Worm (Caenorhabditis elegans) whole organism, L3 larva: ENCODE results near the gene rpl-37.
A peak's percentile ranks its signal among the peaks of the same experiment; 100 is the strongest.

ENCODE experiments used
- R02D3.7 ChIP-seq: fragments of 150-350 bp; optimal IDR thresholded peaks from 2 replicates; lab custom pipeline; 2014; ENCODE audit warnings: missing biosample characterization, missing genetic modification characterization
- aly-2 ChIP-seq: fragments of 150-350 bp; optimal IDR thresholded peaks from 2 replicates; lab custom pipeline; 2014; ENCODE audit warnings: missing biosample characterization, missing genetic modification characterization
- ama-1 ChIP-seq: fragments of 150-350 bp; optimal IDR thresholded peaks from 2 replicates; lab custom pipeline; 2018
- ceh-16 ChIP-seq: sonication (generic microtip); optimal IDR thresholded peaks from 2 replicates; lab custom pipeline; 2017; ENCODE audit warnings: missing biosample characterization, missing genetic modification characterization
- ceh-28 ChIP-seq: fragments of 150-350 bp; optimal IDR thresholded peaks from 2 replicates; lab custom pipeline; 2014; ENCODE audit warnings: missing biosample characterization, missing genetic modification reagents, missing genetic modification characterization
- ceh-82 ChIP-seq: fragments of 150-350 bp; optimal IDR thresholded peaks from 2 replicates; lab custom pipeline; 2014; ENCODE audit warnings: missing biosample characterization, missing genetic modification characterization
- ceh-9 ChIP-seq: sonication (generic microtip); optimal IDR thresholded peaks from 2 replicates; lab custom pipeline; 2018; ENCODE audit warnings: missing biosample characterization, missing genetic modification characterization
- daf-12 ChIP-seq: fragments of 150-350 bp; optimal IDR thresholded peaks from 2 replicates; lab custom pipeline; 2014; ENCODE audit warnings: missing biosample characterization, missing genetic modification reagents, missing genetic modification characterization
- egl-5 ChIP-seq: fragments of 150-350 bp; optimal IDR thresholded peaks from 2 replicates; lab custom pipeline; 2017; ENCODE audit warnings: missing biosample characterization, missing genetic modification reagents, missing genetic modification characterization, inconsistent platforms
- elt-2 ChIP-seq: sonication (generic microtip); optimal IDR thresholded peaks from 2 replicates; lab custom pipeline; 2016; ENCODE audit warnings: missing genetic modification reagents, mild to moderate bottlenecking, missing genetic modification characterization, missing compliant biosample characterization
- elt-3 ChIP-seq, 3 experiments: fragments of 150-350 bp in 1 of 3; sonication (generic microtip) in 2 of 3; optimal IDR thresholded peaks; 2 replicates in 2 of 3; 4 replicates in 1 of 3; lab custom pipeline; 2014 to 2017; ENCODE audit warnings: missing biosample characterization in 3 of 3, missing genetic modification characterization in 3 of 3
- eor-1 ChIP-seq, 2 experiments: fragments of 150-350 bp; optimal IDR thresholded peaks; 2 replicates each; lab custom pipeline; 2014 to 2018; ENCODE audit warnings: missing biosample characterization in 2 of 2, missing genetic modification characterization in 2 of 2
- fkh-10 ChIP-seq: sonication (generic microtip); optimal IDR thresholded peaks from 2 replicates; lab custom pipeline; 2017; ENCODE audit warnings: missing biosample characterization, missing genetic modification reagents, missing genetic modification characterization
- fkh-2 ChIP-seq: fragments of 150-350 bp; optimal IDR thresholded peaks from 2 replicates; lab custom pipeline; 2014; ENCODE audit warnings: missing biosample characterization, missing genetic modification reagents, missing genetic modification characterization
- hmg-11 ChIP-seq: sonication (generic microtip); optimal IDR thresholded peaks from 2 replicates; lab custom pipeline; 2016; ENCODE audit warnings: missing genetic modification characterization, missing compliant biosample characterization
- lin-15B ChIP-seq: fragments of 150-350 bp; optimal IDR thresholded peaks from 2 replicates; lab custom pipeline; 2014; ENCODE audit warnings: missing biosample characterization, missing genetic modification characterization
- lin-39 ChIP-seq: fragments of 150-350 bp; optimal IDR thresholded peaks from 2 replicates; lab custom pipeline; 2018; ENCODE audit warnings: missing biosample characterization, missing genetic modification reagents, missing genetic modification characterization
- mdl-1 ChIP-seq: fragments of 150-350 bp; optimal IDR thresholded peaks from 2 replicates; lab custom pipeline; 2014; ENCODE audit warnings: missing biosample characterization, missing genetic modification characterization
- mml-1 ChIP-seq: fragments of 150-350 bp; sonication (generic microtip); optimal IDR thresholded peaks from 3 replicates; lab custom pipeline; 2014; ENCODE audit warnings: missing biosample characterization, missing genetic modification characterization
- nfya-1 ChIP-seq: sonication (generic microtip); optimal IDR thresholded peaks from 2 replicates; lab custom pipeline; 2017; ENCODE audit warnings: missing genetic modification characterization, mild to moderate bottlenecking, missing compliant biosample characterization, antibody characterized with exemption, moderate library complexity; ENCODE audit not compliant: insufficient read depth
- nhr-11 ChIP-seq: fragments of 150-350 bp; optimal IDR thresholded peaks from 2 replicates; lab custom pipeline; 2014; ENCODE audit warnings: missing biosample characterization, missing genetic modification characterization
- nhr-12 ChIP-seq: fragments of 150-350 bp; optimal IDR thresholded peaks from 2 replicates; lab custom pipeline; 2014; ENCODE audit warnings: missing biosample characterization, missing genetic modification characterization
- nhr-237 ChIP-seq: fragments of 150-350 bp; optimal IDR thresholded peaks from 2 replicates; lab custom pipeline; 2014; ENCODE audit warnings: missing biosample characterization, missing genetic modification characterization
- nhr-25 ChIP-seq: sonication (generic microtip); optimal IDR thresholded peaks from 2 replicates; lab custom pipeline; 2017; ENCODE audit warnings: missing biosample characterization, missing genetic modification characterization
- nhr-28 ChIP-seq: fragments of 150-350 bp; optimal IDR thresholded peaks from 2 replicates; lab custom pipeline; 2014; ENCODE audit warnings: missing biosample characterization, missing genetic modification characterization
- nhr-67 ChIP-seq: fragments of 150-350 bp; optimal IDR thresholded peaks from 2 replicates; lab custom pipeline; 2014; ENCODE audit warnings: missing biosample characterization, missing genetic modification characterization
- nhr-76 ChIP-seq: fragments of 150-350 bp; sonication (generic microtip); optimal IDR thresholded peaks from 5 replicates; lab custom pipeline; 2014; ENCODE audit warnings: missing biosample characterization, missing genetic modification characterization
- nhr-77 ChIP-seq: fragments of 150-350 bp; optimal IDR thresholded peaks from 2 replicates; lab custom pipeline; 2014; ENCODE audit warnings: missing biosample characterization, missing genetic modification characterization
- pqm-1 ChIP-seq: fragments of 150-350 bp; optimal IDR thresholded peaks from 2 replicates; lab custom pipeline; 2017; ENCODE audit warnings: missing biosample characterization, missing genetic modification characterization, inconsistent platforms
- sea-2 ChIP-seq: fragments of 150-350 bp; sonication (generic microtip); optimal IDR thresholded peaks from 4 replicates; lab custom pipeline; 2014; ENCODE audit warnings: missing biosample characterization, missing genetic modification reagents, missing genetic modification characterization
- skn-1 ChIP-seq: fragments of 150-350 bp; optimal IDR thresholded peaks from 2 replicates; lab custom pipeline; 2014; ENCODE audit warnings: missing biosample characterization, missing genetic modification characterization
- tbx-2 ChIP-seq: sonication (generic microtip); optimal IDR thresholded peaks from 2 replicates; lab custom pipeline; 2016; ENCODE audit warnings: mild to moderate bottlenecking, missing genetic modification characterization, missing compliant biosample characterization
- unc-39 ChIP-seq: sonication (generic microtip); optimal IDR thresholded peaks from 4 replicates; lab custom pipeline; 2017; ENCODE audit warnings: missing biosample characterization, missing genetic modification characterization
- unc-62 ChIP-seq: fragments of 150-350 bp; sonication (generic microtip); optimal IDR thresholded peaks from 4 replicates; lab custom pipeline; 2014; ENCODE audit warnings: missing biosample characterization, missing genetic modification reagents, missing genetic modification characterization
- zag-1 ChIP-seq: fragments of 150-350 bp; optimal IDR thresholded peaks from 2 replicates; lab custom pipeline; 2014; ENCODE audit warnings: missing biosample characterization, missing genetic modification characterization
- ztf-4 ChIP-seq: fragments of 150-350 bp; optimal IDR thresholded peaks from 2 replicates; lab custom pipeline; 2014; ENCODE audit warnings: missing biosample characterization, missing genetic modification characterization

Gene rpl-37

DNA sequence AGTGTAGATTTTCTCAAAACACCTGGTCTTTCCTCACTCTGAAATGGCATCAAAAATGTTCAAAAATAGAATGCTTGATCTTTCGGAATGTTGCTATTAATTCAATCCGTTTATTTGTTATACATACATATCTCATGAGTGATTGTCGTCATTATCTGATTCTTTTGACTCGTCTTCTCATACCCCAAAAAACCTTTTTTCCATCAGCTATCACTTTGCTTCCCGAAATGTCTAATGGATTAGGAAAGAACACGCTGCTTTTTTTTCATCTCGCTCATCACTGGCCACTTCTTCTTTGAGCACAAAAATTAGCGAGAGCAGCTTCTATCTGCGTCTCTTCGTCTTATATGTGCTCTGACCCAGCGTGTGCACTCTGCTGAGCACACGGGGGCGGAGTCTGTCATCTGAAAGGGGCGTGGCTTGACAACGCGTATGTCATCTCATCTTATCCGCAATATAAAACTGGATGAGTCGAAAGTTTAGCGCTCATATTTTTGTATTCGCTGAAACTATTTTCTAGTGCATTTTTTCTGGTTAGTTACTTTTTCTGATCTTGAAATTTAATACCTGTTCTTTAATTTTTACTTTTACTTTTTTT, 36.4 kb downstream of the rpl-37 start:
- TF ChIP-seq ztf-4 (tag; lab: Kevin White, UChicago) (no peak), nfya-1 (peak; percentile 7)

DNA sequence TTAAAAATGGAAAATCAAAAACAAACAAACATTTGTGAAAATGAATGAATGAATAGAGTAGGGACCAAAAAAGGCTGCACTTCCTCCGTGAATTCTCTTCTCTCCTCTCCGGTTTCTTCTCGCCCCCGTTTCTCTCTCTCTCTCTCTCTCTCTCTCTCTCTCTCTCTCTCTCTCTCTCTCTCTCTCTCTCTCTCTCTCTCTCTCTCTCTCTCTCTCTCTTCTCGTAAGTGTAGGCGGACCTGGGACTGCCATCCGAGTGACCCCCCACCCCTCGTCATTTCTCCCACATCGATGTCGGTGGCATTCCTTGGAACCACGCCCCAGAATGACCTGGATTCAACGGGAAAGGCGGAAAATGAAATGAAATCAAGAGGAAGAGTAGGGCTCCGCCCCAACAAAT, 38.3 kb downstream of the rpl-37 start:
- TF ChIP-seq nfya-1 (peak; percentile 0), ceh-9 (tag; lab: Kevin White, UChicago) (no peak)
- TF ChIP-seq, all 47 proteins: peak for 1

DNA sequence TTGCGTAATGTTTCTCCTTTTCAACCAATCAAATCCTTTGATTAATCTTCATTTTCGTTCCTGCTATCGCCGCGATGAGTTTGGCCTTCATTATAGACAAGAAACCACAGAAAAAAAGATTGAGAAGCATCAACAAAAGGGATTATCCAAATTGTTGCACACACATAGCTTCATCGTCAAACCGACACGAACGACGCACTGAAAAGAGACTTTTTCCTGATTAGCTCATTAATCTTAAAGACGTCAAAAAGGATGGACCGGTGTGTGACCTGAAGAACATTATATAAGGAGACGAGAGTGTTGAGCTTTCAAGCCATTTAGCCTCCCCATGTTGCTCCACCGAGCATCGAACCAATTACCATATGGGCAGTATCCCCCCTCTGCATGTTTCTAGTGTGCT, 41.3 kb downstream of the rpl-37 start:
- TF ChIP-seq fkh-2 (no peak), nhr-237 (no peak), aly-2 (tag; lab: Kevin White, UChicago) (no peak), mdl-1 (no peak), hmg-11 (tag; lab: Kevin White, UChicago) (no peak), tbx-2 (tag; lab: Kevin White, UChicago) (no peak), nhr-11 (tag; lab: Kevin White, UChicago) (no peak), mml-1 (no peak), ceh-9 (tag; lab: Kevin White, UChicago) (no peak), sea-2 (GFP tag; lab: Kevin White, UChicago) (no peak), daf-12 (tag; lab: Kevin White, UChicago) (no peak), ceh-82 (tag; lab: Kevin White, UChicago) (no peak), ztf-4 (tag; lab: Kevin White, UChicago) (no peak), ama-1 (lab: Kevin White, UChicago) (no peak), R02D3.7 (tag; lab: Kevin White, UChicago) (no peak)

DNA sequence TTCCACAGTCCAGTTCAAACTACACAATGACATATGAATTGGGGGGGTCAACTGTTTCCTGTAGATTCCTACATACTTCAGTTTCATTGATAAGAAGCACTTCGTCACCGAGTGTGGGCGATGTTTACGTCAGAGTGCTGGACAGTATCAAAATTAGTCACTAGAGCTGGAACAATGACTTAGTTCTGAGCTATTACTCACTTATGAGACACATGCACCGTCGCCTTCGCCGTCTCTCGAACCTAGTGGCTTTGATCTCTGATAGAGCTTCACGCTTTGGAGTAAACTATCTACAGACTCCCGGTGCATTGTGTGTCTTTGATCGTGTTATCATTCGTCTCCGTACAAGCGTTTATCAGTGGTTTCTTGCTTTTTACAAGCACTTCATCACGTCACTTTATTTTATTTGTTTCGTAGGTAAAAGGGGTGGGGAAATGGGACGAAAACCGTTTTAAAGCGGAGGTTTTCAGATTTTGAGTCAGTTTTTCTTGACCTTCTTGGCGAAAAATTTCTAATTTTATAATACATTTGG, 43.0 kb downstream of the rpl-37 start:
- TF ChIP-seq nhr-28 (tag; lab: Kevin White, UChicago): no peak
- TF ChIP-seq aly-2 (tag; lab: Kevin White, UChicago): no peak
- TF ChIP-seq mdl-1: no peak
- no peak for TF ChIP-seq nhr-25 (tag; lab: Kevin White, UChicago)
- no peak for TF ChIP-seq skn-1 (tag; lab: Kevin White, UChicago)
- TF ChIP-seq zag-1 (tag; lab: Kevin White, UChicago): no peak
- no peak for TF ChIP-seq elt-3 (tag; optimal IDR thresholded peaks at IDR 0.05; lab: Kevin White, UChicago)
- TF ChIP-seq ceh-28: no peak
- no peak for TF ChIP-seq ama-1 (lab: Kevin White, UChicago)
- TF ChIP-seq nhr-67: no peak
- TF ChIP-seq nhr-77 (tag; lab: Kevin White, UChicago): no peak
- no peak for TF ChIP-seq mml-1
- peak; percentile 73 for TF ChIP-seq pqm-1 (tag; lab: Kevin White, UChicago)
- TF ChIP-seq elt-2 (tag; lab: Kevin White, UChicago): peak; percentile 78
- no peak for TF ChIP-seq nfya-1
- TF ChIP-seq fkh-2: no peak
- TF ChIP-seq nhr-76 (tag; lab: Kevin White, UChicago): no peak

DNA sequence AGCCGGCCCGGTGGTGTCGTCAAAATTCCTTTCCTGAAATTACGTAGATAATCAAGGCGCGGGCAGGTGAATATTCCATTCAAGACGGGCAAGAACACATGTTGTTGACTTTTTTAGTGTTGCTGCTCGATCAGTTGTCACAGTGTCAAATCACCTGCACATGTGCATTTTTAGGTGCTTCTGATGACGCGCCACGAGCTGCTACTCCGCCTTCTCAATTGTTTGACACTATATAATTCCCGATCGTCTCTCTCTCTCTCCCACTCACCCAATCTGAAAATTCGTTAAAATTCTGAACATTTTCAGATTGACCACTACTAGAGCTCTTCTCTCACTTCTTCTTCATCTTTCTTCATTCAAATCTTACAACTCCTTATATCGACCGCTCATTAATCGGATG, 44.8 kb downstream of the rpl-37 start, which contains the start of gene nhr-6:
nhr-6 (plus strand) TSS at position 301 of the 400 bp plus-strand sequence.
- no peak for TF ChIP-seq nhr-12 (tag; lab: Kevin White, UChicago)
- TF ChIP-seq unc-62: no peak
- TF ChIP-seq ama-1 (lab: Kevin White, UChicago): no peak
- TF ChIP-seq unc-39 (tag; lab: Kevin White, UChicago): no peak
- TF ChIP-seq ztf-4 (tag; lab: Kevin White, UChicago): no peak
- no peak for TF ChIP-seq eor-1 (tag; optimal IDR thresholded peaks at IDR 0.05; lab: Kevin White, UChicago)
- no peak for TF ChIP-seq sea-2 (GFP tag; lab: Kevin White, UChicago)
- no peak for TF ChIP-seq fkh-10 (GFP tag; lab: Kevin White, UChicago)
- TF ChIP-seq ceh-9 (tag; lab: Kevin White, UChicago): no peak
- no peak for TF ChIP-seq ceh-28
- TF ChIP-seq nhr-77 (tag; lab: Kevin White, UChicago): no peak
- TF ChIP-seq lin-39 (tag; lab: Kevin White, UChicago): no peak
- TF ChIP-seq aly-2 (tag; lab: Kevin White, UChicago): no peak
- TF ChIP-seq egl-5: no peak
- no peak for TF ChIP-seq R02D3.7 (tag; lab: Kevin White, UChicago)
- TF ChIP-seq ceh-16: no peak
- TF ChIP-seq lin-15B (tag; lab: Kevin White, UChicago): no peak
- TF ChIP-seq nfya-1: no peak
- TF ChIP-seq, all 47 proteins: peak for 0
